Worm (Caenorhabditis elegans) whole organism, late embryonic: ENCODE measurements around the gene moma-1.

Experiments
- C38D4.7 ChIP-seq: fragments of 200-800 bp; sonication (Bioruptor generic); optimal IDR thresholded peaks from 2 replicates; lab custom pipeline; 2018; ENCODE audit warnings: mild to moderate bottlenecking, missing genetic modification characterization, moderate library complexity, missing compliant biosample characterization
- F13H6.1 ChIP-seq: sonication (generic microtip); optimal IDR thresholded peaks from 2 replicates; lab custom pipeline; 2016; ENCODE audit warnings: missing genetic modification characterization, missing compliant biosample characterization
- K02D7.2 ChIP-seq: sonication (generic microtip); optimal IDR thresholded peaks from 2 replicates; lab custom pipeline; 2017; ENCODE audit warnings: mild to moderate bottlenecking, missing genetic modification characterization, missing compliant biosample characterization
- T23F11.4 ChIP-seq: fragments of 200-800 bp; sonication (Bioruptor generic); optimal IDR thresholded peaks from 2 replicates; lab custom pipeline; 2018; ENCODE audit warnings: mild to moderate bottlenecking, missing genetic modification characterization, missing compliant biosample characterization
- Y22D7AL.16 ChIP-seq: sonication (generic microtip); optimal IDR thresholded peaks from 2 replicates; lab custom pipeline; 2016; ENCODE audit warnings: missing genetic modification characterization, missing compliant biosample characterization
- ama-1 ChIP-seq: fragments of 150-350 bp; optimal IDR thresholded peaks from 2 replicates; lab custom pipeline; 2014
- ceh-19 ChIP-seq: fragments of 200-800 bp; sonication (Bioruptor generic); optimal IDR thresholded peaks from 2 replicates; lab custom pipeline; 2018; ENCODE audit warnings: mild to moderate bottlenecking, missing genetic modification characterization, missing compliant biosample characterization
- ceh-2 ChIP-seq: sonication (generic microtip); optimal IDR thresholded peaks from 2 replicates; lab custom pipeline; 2016; ENCODE audit warnings: missing genotype, missing genetic modification characterization, missing compliant biosample characterization
- ceh-22 ChIP-seq: sonication (generic microtip); optimal IDR thresholded peaks from 2 replicates; lab custom pipeline; 2017; ENCODE audit warnings: missing biosample characterization, missing genetic modification characterization
- ceh-30 ChIP-seq: fragments of 150-350 bp; optimal IDR thresholded peaks from 2 replicates; lab custom pipeline; 2014; ENCODE audit warnings: missing biosample characterization, missing genetic modification characterization
- ceh-34 ChIP-seq: sonication (generic microtip); optimal IDR thresholded peaks from 2 replicates; lab custom pipeline; 2016; ENCODE audit warnings: mild to moderate bottlenecking, missing genetic modification characterization, missing compliant biosample characterization
- ceh-48 ChIP-seq: sonication (generic microtip); optimal IDR thresholded peaks from 2 replicates; lab custom pipeline; 2016; ENCODE audit warnings: missing genetic modification characterization, inconsistent platforms, missing compliant biosample characterization
- ceh-6 ChIP-seq: fragments of 200-800 bp; sonication (Bioruptor generic); optimal IDR thresholded peaks from 2 replicates; lab custom pipeline; 2018; ENCODE audit warnings: mild to moderate bottlenecking, missing genetic modification characterization, missing compliant biosample characterization
- dve-1 ChIP-seq: sonication (generic microtip); optimal IDR thresholded peaks from 2 replicates; lab custom pipeline; 2017; ENCODE audit warnings: antibody characterized with exemption, mild to moderate bottlenecking, missing genetic modification characterization, missing compliant biosample characterization
- elt-2 ChIP-seq: sonication (generic microtip); optimal IDR thresholded peaks from 2 replicates; lab custom pipeline; 2016; ENCODE audit warnings: missing genetic modification reagents, missing genetic modification characterization, missing compliant biosample characterization
- elt-4 ChIP-seq: sonication (generic microtip); optimal IDR thresholded peaks from 2 replicates; lab custom pipeline; 2016; ENCODE audit warnings: missing genetic modification characterization, missing compliant biosample characterization
- ets-4 ChIP-seq: sonication (generic microtip); optimal IDR thresholded peaks from 2 replicates; lab custom pipeline; 2016; ENCODE audit warnings: missing genetic modification characterization, missing compliant biosample characterization
- eyg-1 ChIP-seq: sonication (generic microtip); optimal IDR thresholded peaks from 2 replicates; lab custom pipeline; 2016; ENCODE audit warnings: missing genotype, missing genetic modification characterization, missing compliant biosample characterization
- fax-1 ChIP-seq: sonication (generic microtip); optimal IDR thresholded peaks from 2 replicates; lab custom pipeline; 2016; ENCODE audit warnings: missing genotype, missing genetic modification characterization, missing compliant biosample characterization
- fkh-10 ChIP-seq: fragments of 150-350 bp; optimal IDR thresholded peaks from 2 replicates; lab custom pipeline; 2014; ENCODE audit warnings: missing biosample characterization, missing genetic modification reagents, missing genetic modification characterization
- fkh-6 ChIP-seq: sonication (generic microtip); optimal IDR thresholded peaks from 2 replicates; lab custom pipeline; 2016; ENCODE audit warnings: missing genetic modification characterization, missing compliant biosample characterization
- hlh-15 ChIP-seq: sonication (generic microtip); optimal IDR thresholded peaks from 2 replicates; lab custom pipeline; 2016; ENCODE audit warnings: missing genetic modification characterization, missing compliant biosample characterization
- hlh-30 ChIP-seq: sonication (generic microtip); optimal IDR thresholded peaks from 2 replicates; lab custom pipeline; 2017; ENCODE audit warnings: antibody characterized with exemption, missing genetic modification characterization, missing compliant biosample characterization; ENCODE audit not compliant: insufficient read depth
- hlh-6 ChIP-seq: sonication (generic microtip); optimal IDR thresholded peaks from 2 replicates; lab custom pipeline; 2016; ENCODE audit warnings: missing genotype, missing genetic modification characterization, missing compliant biosample characterization
- lim-6 ChIP-seq: sonication (generic microtip); optimal IDR thresholded peaks from 2 replicates; lab custom pipeline; 2016; ENCODE audit warnings: missing genetic modification characterization, missing compliant biosample characterization
- lin-11 ChIP-seq: fragments of 200-800 bp; sonication (Bioruptor generic); optimal IDR thresholded peaks from 2 replicates; lab custom pipeline; 2018; ENCODE audit warnings: mild to moderate bottlenecking, missing genetic modification characterization, missing compliant biosample characterization
- madf-2 ChIP-seq: sonication (generic microtip); optimal IDR thresholded peaks from 2 replicates; lab custom pipeline; 2017; ENCODE audit warnings: missing genetic modification characterization, missing compliant biosample characterization
- nfya-1 ChIP-seq: sonication (generic microtip); optimal IDR thresholded peaks from 2 replicates; lab custom pipeline; 2017; ENCODE audit warnings: missing genetic modification characterization, mild to moderate bottlenecking, missing compliant biosample characterization, antibody characterized with exemption, moderate library complexity
- npax-4 ChIP-seq: sonication (generic microtip); optimal IDR thresholded peaks from 2 replicates; lab custom pipeline; 2016; ENCODE audit warnings: missing genetic modification characterization, missing compliant biosample characterization
- odd-2 ChIP-seq: sonication (generic microtip); optimal IDR thresholded peaks from 2 replicates; lab custom pipeline; 2017; ENCODE audit warnings: antibody characterized with exemption, mild to moderate bottlenecking, missing genetic modification characterization, missing compliant biosample characterization
- pax-1 ChIP-seq: fragments of 150-350 bp; optimal IDR thresholded peaks from 2 replicates; lab custom pipeline; 2014; ENCODE audit warnings: missing biosample characterization, missing genetic modification characterization
- pha-2 ChIP-seq: sonication (generic microtip); optimal IDR thresholded peaks from 2 replicates; lab custom pipeline; 2017; ENCODE audit warnings: mild to moderate bottlenecking, missing genetic modification characterization, missing compliant biosample characterization
- pha-4 ChIP-seq: fragments of 150-350 bp; optimal IDR thresholded peaks from 2 replicates; lab custom pipeline; 2018; ENCODE audit warnings: missing biosample characterization, missing genetic modification reagents, missing genetic modification characterization
- pros-1 ChIP-seq: fragments of 150-350 bp; optimal IDR thresholded peaks from 2 replicates; lab custom pipeline; 2014; ENCODE audit warnings: missing biosample characterization, missing genetic modification reagents, missing genetic modification characterization
- ref-2 ChIP-seq: sonication (generic microtip); optimal IDR thresholded peaks from 2 replicates; lab custom pipeline; 2016; ENCODE audit warnings: missing genetic modification characterization, missing compliant biosample characterization
- sox-2 ChIP-seq: fragments of 200-800 bp; sonication (Bioruptor generic); IDR thresholded peaks from 2 replicates; pipeline ENCODE4 v1.3.6; 2022; ENCODE audit warnings: missing genetic modification reagents, missing genetic modification characterization, missing compliant biosample characterization
- sox-4 ChIP-seq: sonication (generic microtip); optimal IDR thresholded peaks from 2 replicates; lab custom pipeline; 2017; ENCODE audit warnings: mild to moderate bottlenecking, missing genetic modification characterization, inconsistent platforms, missing compliant biosample characterization
- syd-9 ChIP-seq: sonication (generic microtip); optimal IDR thresholded peaks from 2 replicates; lab custom pipeline; 2016; ENCODE audit warnings: mild to moderate bottlenecking, missing genetic modification characterization, moderate library complexity, missing compliant biosample characterization
- tbx-2 ChIP-seq: sonication (generic microtip); optimal IDR thresholded peaks from 2 replicates; lab custom pipeline; 2016; ENCODE audit warnings: missing genetic modification characterization, missing compliant biosample characterization
- unc-3 ChIP-seq, 2 experiments: fragments of 200-800 bp in 1 of 2; sonication (Bioruptor generic) in 1 of 2; sonication (generic microtip) in 1 of 2; conservative IDR thresholded peaks in 1 of 2; optimal IDR thresholded peaks in 1 of 2; 2 replicates each; pipeline versions ENCODE4 v1.3.6 to Lab custom; 2016 to 2022; ENCODE audit warnings: missing compliant biosample characterization in 2 of 2, missing genetic modification characterization in 2 of 2, missing genetic modification reagents in 1 of 2
- unc-55 ChIP-seq: sonication (generic microtip); optimal IDR thresholded peaks from 2 replicates; lab custom pipeline; 2017; ENCODE audit warnings: missing biosample characterization, missing genetic modification reagents, missing genetic modification characterization
- ztf-16 ChIP-seq: sonication (generic microtip); optimal IDR thresholded peaks from 2 replicates; lab custom pipeline; 2017; ENCODE audit warnings: missing genetic modification characterization, missing compliant biosample characterization

The moma-1 gene

DNA sequence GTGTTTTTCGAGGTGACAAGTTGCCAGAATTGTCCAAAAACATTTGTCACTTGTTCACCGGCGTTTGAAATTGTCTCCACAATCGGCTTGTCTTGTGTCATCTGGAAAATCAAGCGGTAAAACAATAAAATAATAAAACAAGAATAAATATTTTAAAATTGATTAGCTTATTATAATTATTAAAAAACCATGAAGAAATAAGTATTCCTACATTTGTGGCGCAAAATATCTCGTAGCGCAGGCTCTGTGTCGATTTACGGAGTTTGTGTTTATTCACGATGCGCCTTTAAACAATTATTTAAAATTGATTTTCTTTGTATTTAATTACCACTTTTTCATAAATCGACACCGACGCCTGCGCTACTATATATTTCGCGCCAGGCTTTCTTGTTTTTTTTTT is at the start of gene moma-1:
moma-1 (minus strand) TSS at position 101 of the 400 bp plus-strand sequence.
- no peak for TF ChIP-seq pha-4 (tag; lab: Kevin White, UChicago)
- TF ChIP-seq lim-6 (tag; lab: Kevin White, UChicago): no peak
- TF ChIP-seq ceh-48: no peak
- TF ChIP-seq ceh-34 (tag; lab: Kevin White, UChicago): no peak
- no peak for TF ChIP-seq ama-1
- no peak for TF ChIP-seq lin-11 (tag; lab: Kevin White, UChicago)
- no peak for TF ChIP-seq syd-9 (tag; lab: Kevin White, UChicago)
- no peak for TF ChIP-seq madf-2
- no peak for TF ChIP-seq unc-55
- no peak for TF ChIP-seq ets-4
- no peak for TF ChIP-seq F13H6.1 (tag; lab: Kevin White, UChicago)

DNA sequence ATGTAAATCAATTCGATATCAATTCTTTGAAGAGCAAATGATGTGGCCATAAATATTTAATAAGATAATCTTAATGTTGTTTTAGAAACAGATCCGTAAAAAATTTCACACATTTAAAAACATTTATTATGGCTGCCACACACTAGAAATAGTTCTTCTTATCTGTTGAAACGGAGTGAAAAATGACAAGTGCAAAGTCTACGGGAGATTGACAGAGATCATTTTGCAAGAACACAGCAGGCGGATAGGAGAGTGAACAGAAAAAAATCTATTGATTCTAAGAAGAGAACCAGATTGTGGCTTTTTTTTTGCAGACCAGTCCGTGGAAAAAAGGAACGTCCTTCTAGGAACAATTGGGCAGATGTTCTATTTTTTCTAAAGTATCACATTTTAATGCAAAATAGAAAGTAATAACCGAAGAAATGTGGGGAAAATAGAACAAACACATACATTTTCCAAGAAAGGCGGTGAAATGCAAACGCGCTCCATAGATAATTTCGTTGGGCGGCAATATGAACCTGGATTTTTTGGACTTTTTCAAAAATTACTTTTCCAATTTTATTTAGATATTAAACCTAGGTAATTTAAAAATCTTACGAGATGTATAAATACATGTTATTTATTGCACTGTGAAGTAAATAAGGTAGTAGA is 49.5 kb upstream of the moma-1 start:
- no peak for TF ChIP-seq ceh-6 (GFP tag; lab: Kevin White, UChicago)
- no peak for TF ChIP-seq tbx-2 (tag; lab: Kevin White, UChicago)
- no peak for TF ChIP-seq nfya-1 (tag; lab: Kevin White, UChicago)
- no peak for TF ChIP-seq ceh-19 (GFP tag; lab: Kevin White, UChicago)
- no peak for TF ChIP-seq ceh-30 (tag; lab: Kevin White, UChicago)
- no peak for TF ChIP-seq ref-2 (tag; lab: Kevin White, UChicago)
- TF ChIP-seq, all 69 proteins: peak for 0

DNA sequence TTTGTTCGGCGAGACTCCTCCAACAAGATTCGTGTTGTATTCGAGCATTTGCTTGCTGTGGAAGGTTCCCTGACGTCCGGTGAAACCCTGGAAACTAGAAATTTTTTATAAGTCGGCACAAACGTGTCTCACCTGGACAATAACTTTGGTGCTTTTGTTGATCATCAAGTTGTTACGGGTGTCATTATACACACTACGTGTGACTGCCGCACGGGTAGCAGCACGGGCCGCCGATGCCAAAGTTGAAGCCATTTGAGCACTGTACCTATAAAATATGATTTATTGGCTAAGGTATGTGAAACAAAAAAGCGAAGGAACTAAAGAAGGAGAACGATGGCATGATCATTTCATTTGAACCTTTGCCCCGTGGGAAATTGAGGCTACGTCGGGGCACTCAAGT is 49.0 kb upstream of the moma-1 start, which contains the start of gene sucl-2:
sucl-2 (minus strand) TSS at position 265 of the 400 bp plus-strand sequence.
- TF ChIP-seq ceh-48: no peak
- no peak for TF ChIP-seq ceh-30 (tag; lab: Kevin White, UChicago)
- no peak for TF ChIP-seq nfya-1 (tag; lab: Kevin White, UChicago)
- TF ChIP-seq fkh-10 (GFP tag; lab: Kevin White, UChicago): no peak

DNA sequence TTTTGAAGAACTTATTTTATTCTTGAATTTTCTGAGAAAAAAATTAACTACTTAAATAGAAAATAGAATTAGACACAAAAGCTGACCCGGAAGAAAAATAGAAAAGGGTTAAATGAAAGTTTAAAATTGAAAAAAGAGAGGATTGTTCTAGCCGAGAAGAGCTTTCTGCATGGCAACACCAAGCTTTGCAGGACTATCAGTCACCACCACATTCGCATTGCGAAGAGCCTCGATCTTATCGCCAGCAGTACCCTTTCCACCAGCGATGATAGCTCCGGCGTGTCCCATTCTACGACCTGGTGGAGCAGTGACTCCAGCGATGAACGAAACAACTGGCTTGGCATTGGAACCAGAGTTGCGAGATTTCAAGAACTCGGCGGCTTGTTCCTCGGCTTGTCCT is 47.9 kb upstream of the moma-1 start:
- TF ChIP-seq hlh-6: no peak
- no peak for TF ChIP-seq npax-4 (tag; lab: Kevin White, UChicago)
- TF ChIP-seq ztf-16 (tag; lab: Kevin White, UChicago): no peak
- no peak for TF ChIP-seq ceh-34 (tag; lab: Kevin White, UChicago)
- no peak for TF ChIP-seq ceh-48
- no peak for TF ChIP-seq sox-2 (GFP tag; lab: Robert Waterston, UW)
- no peak for TF ChIP-seq elt-4 (tag; lab: Kevin White, UChicago)
- no peak for TF ChIP-seq pha-2 (tag; lab: Kevin White, UChicago)
- no peak for TF ChIP-seq unc-3 (GFP tag; conservative IDR thresholded peaks at IDR 0.05; lab: Robert Waterston, UW)
- TF ChIP-seq unc-3 (tag; optimal IDR thresholded peaks at IDR 0.05; lab: Kevin White, UChicago): no peak
- TF ChIP-seq C38D4.7 (GFP tag; lab: Kevin White, UChicago): no peak
- no peak for TF ChIP-seq nfya-1 (tag; lab: Kevin White, UChicago)
- TF ChIP-seq ceh-2 (tag; lab: Kevin White, UChicago): no peak
- no peak for TF ChIP-seq ref-2 (tag; lab: Kevin White, UChicago)
- TF ChIP-seq ceh-30 (tag; lab: Kevin White, UChicago): no peak
- no peak for TF ChIP-seq dve-1
- no peak for TF ChIP-seq hlh-15 (tag; lab: Kevin White, UChicago)

DNA sequence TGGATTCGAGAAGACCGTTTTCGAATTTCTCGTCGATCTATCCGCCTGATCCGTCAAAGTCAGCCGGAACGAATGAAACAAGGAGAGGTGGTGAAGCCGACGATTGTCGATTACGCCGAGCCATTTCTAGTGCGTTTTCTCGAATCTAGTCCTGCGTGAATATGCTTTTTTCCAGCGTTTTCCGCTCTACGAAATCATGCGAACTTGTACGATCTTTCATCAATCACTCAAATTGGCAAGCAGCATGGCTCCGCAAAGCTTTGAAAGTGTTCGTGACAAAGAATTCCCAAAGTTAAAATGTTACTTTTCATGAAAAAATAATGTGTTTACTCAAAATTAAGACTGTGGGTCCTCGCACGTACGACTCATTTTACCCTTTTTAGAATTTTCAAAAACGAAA is 44.7 kb upstream of the moma-1 start:
- no peak for TF ChIP-seq Y22D7AL.16 (tag; lab: Kevin White, UChicago)
- no peak for TF ChIP-seq elt-4 (tag; lab: Kevin White, UChicago)
- no peak for TF ChIP-seq sox-2 (GFP tag; lab: Robert Waterston, UW)
- TF ChIP-seq fax-1 (tag; lab: Kevin White, UChicago): no peak
- no peak for TF ChIP-seq sox-4
- TF ChIP-seq hlh-30 (tag; lab: Kevin White, UChicago): no peak
- TF ChIP-seq pax-1 (tag; lab: Kevin White, UChicago): no peak
- no peak for TF ChIP-seq K02D7.2
- no peak for TF ChIP-seq unc-3 (GFP tag; conservative IDR thresholded peaks at IDR 0.05; lab: Robert Waterston, UW)
- no peak for TF ChIP-seq unc-3 (tag; optimal IDR thresholded peaks at IDR 0.05; lab: Kevin White, UChicago)
- TF ChIP-seq eyg-1 (tag; lab: Kevin White, UChicago): no peak
- no peak for TF ChIP-seq pros-1 (tag; lab: Kevin White, UChicago)
- no peak for TF ChIP-seq npax-4 (tag; lab: Kevin White, UChicago)
- TF ChIP-seq fkh-6 (tag; lab: Kevin White, UChicago): no peak
- no peak for TF ChIP-seq ceh-22 (tag; lab: Kevin White, UChicago)
- TF ChIP-seq T23F11.4 (GFP tag; lab: Kevin White, UChicago): no peak
- TF ChIP-seq odd-2 (tag; lab: Kevin White, UChicago): no peak
- TF ChIP-seq elt-2 (tag; lab: Kevin White, UChicago): no peak
- no peak for TF ChIP-seq C38D4.7 (GFP tag; lab: Kevin White, UChicago)
